Worm (Caenorhabditis elegans): Measurements from ENCODE around the gene T28C12.2.

- TF ChIP-seq rpc-1 (optimal IDR thresholded peaks at IDR 0.05) (no peak), rpc-1 (tag; optimal IDR thresholded peaks at IDR 0.05) (no peak), snpc-1.3 (tag; optimal IDR thresholded peaks at IDR 0.05; ENCODE audit: insufficient read depth) (no peak), ztf-18 (tag; optimal IDR thresholded peaks at IDR 0.05) (no peak), athp-1 (tag; optimal IDR thresholded peaks at IDR 0.05) (no peak), ztf-25 (GFP tag; IDR thresholded peaks at IDR 0.05) (no peak), nfyb-1 (GFP tag; IDR thresholded peaks at IDR 0.05) (no peak), die-1 (tag; optimal IDR thresholded peaks at IDR 0.05) (no peak), sdz-38 (tag; optimal IDR thresholded peaks at IDR 0.05) (no peak), nfya-1 (tag; optimal IDR thresholded peaks at IDR 0.05; ENCODE audit: borderline replicate concordance, insufficient read depth) (no peak), pha-4 (tag; optimal IDR thresholded peaks at IDR 0.05) (no peak), F49E8.2 (tag; optimal IDR thresholded peaks at IDR 0.05; ENCODE audit: insufficient read depth) (no peak)
These were observed 24.3 kb downstream of the T28C12.2 start for ce11 chrV:6353182-6353780.

Measured in whole organism, young adult.